Worm (Caenorhabditis elegans): ENCODE results near the gene atg-16.1.

ce11 chrX:4434577-4434976, 27.7 kb downstream of the atg-16.1 start:
- TF ChIP-seq lir-3 (tag; optimal IDR thresholded peaks at IDR 0.05) = no peak
- no peak for TF ChIP-seq ama-1 (optimal IDR thresholded peaks at IDR 0.05)
- no peak for TF ChIP-seq nhr-10 (tag; optimal IDR thresholded peaks at IDR 0.05)
- no peak for TF ChIP-seq aly-2 (tag; optimal IDR thresholded peaks at IDR 0.05)
- TF ChIP-seq mep-1 (tag; optimal IDR thresholded peaks at IDR 0.05) = no peak
- TF ChIP-seq zag-1 (tag; optimal IDR thresholded peaks at IDR 0.05) = no peak
